Worm (Caenorhabditis elegans) whole organism, late embryonic: ENCODE data around the gene rbg-3.

ENCODE experiments used
- K02D7.2 ChIP-seq: sonication (generic microtip); optimal IDR thresholded peaks from 2 replicates; lab custom pipeline; 2017; ENCODE audit warnings: mild to moderate bottlenecking, missing genetic modification characterization, missing compliant biosample characterization
- ama-1 ChIP-seq: fragments of 150-350 bp; optimal IDR thresholded peaks from 2 replicates; lab custom pipeline; 2014
- ceh-34 ChIP-seq: sonication (generic microtip); optimal IDR thresholded peaks from 2 replicates; lab custom pipeline; 2016; ENCODE audit warnings: mild to moderate bottlenecking, missing genetic modification characterization, missing compliant biosample characterization
- pqm-1 ChIP-seq: sonication (generic microtip); optimal IDR thresholded peaks from 2 replicates; lab custom pipeline; 2016; ENCODE audit warnings: missing genetic modification characterization, missing compliant biosample characterization
- sox-4 ChIP-seq: sonication (generic microtip); optimal IDR thresholded peaks from 2 replicates; lab custom pipeline; 2017; ENCODE audit warnings: mild to moderate bottlenecking, missing genetic modification characterization, inconsistent platforms, missing compliant biosample characterization

DNA sequence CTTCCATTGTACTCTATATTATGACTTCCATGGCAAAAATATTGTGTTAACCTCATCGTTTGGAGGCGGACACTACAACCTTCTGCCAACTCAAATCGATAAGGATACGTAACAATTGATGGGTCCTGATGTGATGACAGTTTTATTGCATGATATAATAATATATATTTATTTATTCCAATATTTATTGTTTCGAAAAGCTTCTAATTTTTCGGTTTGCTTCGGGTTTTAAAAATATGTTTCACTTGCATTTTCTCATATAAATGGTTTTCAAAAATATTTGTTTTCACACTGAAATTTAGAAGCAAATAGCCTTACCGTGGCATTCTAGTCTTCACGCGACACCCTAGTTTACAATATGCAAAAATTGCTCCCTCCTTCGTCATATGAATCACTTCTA is 47.5 kb upstream of the rbg-3 start, which contains the start of gene T04A8.13:
- TF ChIP-seq ceh-34 (tag; lab: Kevin White, UChicago) (no peak), sox-4 (tag; lab: Kevin White, UChicago) (no peak), K02D7.2 (no peak), pqm-1 (no peak), ama-1 (no peak)
